Worm (Caenorhabditis elegans) whole organism, young adult: ENCODE measurements around the gene Y17D7B.10.

Source experiments
- D2030.7 ChIP-seq: fragments of 200-800 bp; sonication (Bioruptor generic); IDR thresholded peaks from 2 replicates; pipeline ENCODE4 v1.3.6; 2022; ENCODE audit warnings: missing genetic modification reagents, missing genetic modification characterization, missing compliant biosample characterization
- F10E7.11 ChIP-seq: sonication (generic microtip); optimal IDR thresholded peaks from 2 replicates; lab custom pipeline; 2017; ENCODE audit warnings: mild to moderate bottlenecking, missing genetic modification characterization, moderate library complexity, missing compliant biosample characterization
- Y56A3A.18 ChIP-seq: fragments of 200-800 bp; sonication (Bioruptor generic); IDR thresholded peaks from 2 replicates; pipeline ENCODE4 v1.3.6; 2022; ENCODE audit warnings: missing genetic modification reagents, missing genetic modification characterization, missing compliant biosample characterization
- akir-1 ChIP-seq: fragments of 200-800 bp; sonication (Bioruptor generic); optimal IDR thresholded peaks from 2 replicates; lab custom pipeline; 2018; ENCODE audit warnings: mild to moderate bottlenecking, missing genetic modification characterization, moderate library complexity, missing compliant biosample characterization
- ama-1 ChIP-seq, 3 experiments: fragments of 150-350 bp in 1 of 3; sonication (generic microtip) in 2 of 3; optimal IDR thresholded peaks; 2 replicates each; lab custom pipeline; 2014 to 2018; ENCODE audit warnings: missing biosample characterization in 2 of 3, missing genetic modification characterization in 2 of 3, missing genetic modification reagents in 2 of 3
- ceh-40 ChIP-seq: fragments of 200-800 bp; sonication (Bioruptor generic); IDR thresholded peaks from 2 replicates; pipeline ENCODE4 v1.3.6; 2022; ENCODE audit warnings: missing genetic modification characterization, missing compliant biosample characterization
- dpl-1 ChIP-seq: fragments of 150-350 bp; optimal IDR thresholded peaks from 2 replicates; lab custom pipeline; 2014; ENCODE audit warnings: missing biosample characterization, missing genetic modification reagents, missing genetic modification characterization
- gei-17 ChIP-seq: fragments of 200-800 bp; sonication (Bioruptor generic); optimal IDR thresholded peaks from 2 replicates; lab custom pipeline; 2018; ENCODE audit warnings: mild to moderate bottlenecking, missing genetic modification characterization, missing compliant biosample characterization
- nhr-179 ChIP-seq: sonication (generic microtip); optimal IDR thresholded peaks from 2 replicates; lab custom pipeline; 2016; ENCODE audit warnings: mild to moderate bottlenecking, missing genetic modification characterization, missing compliant biosample characterization
- nhr-90 ChIP-seq: sonication (generic microtip); optimal IDR thresholded peaks from 2 replicates; lab custom pipeline; 2016; ENCODE audit warnings: missing genotype, mild to moderate bottlenecking, missing genetic modification characterization, missing compliant biosample characterization
- unc-62 ChIP-seq: fragments of 150-350 bp; optimal IDR thresholded peaks from 2 replicates; lab custom pipeline; 2014; ENCODE audit warnings: missing biosample characterization, missing genetic modification reagents, missing genetic modification characterization

DNA sequence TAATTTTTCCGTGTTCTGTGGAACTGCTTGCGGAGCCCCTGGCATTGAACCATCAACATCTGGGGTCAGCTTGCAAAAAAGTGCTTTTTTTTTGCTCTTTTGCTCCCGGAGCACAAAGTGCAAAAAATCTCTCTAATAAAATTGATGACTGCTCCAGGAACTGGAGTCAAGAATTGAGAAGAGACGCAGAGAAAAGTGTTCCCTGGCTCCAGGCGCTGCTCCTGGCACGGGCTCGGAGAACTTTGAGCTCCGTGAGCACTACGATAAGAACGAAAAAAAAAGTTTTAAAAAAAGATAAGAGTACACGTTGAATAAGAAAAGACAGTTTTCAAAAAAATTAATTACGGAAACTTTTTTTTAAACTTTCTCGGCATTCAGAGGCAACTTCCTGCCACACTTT lies 769 bp upstream of the Y17D7B.10 start:
- TF ChIP-seq D2030.7 (GFP tag; lab: Robert Waterston, UW) = no peak
- no peak for TF ChIP-seq nhr-90 (tag; lab: Kevin White, UChicago)
- TF ChIP-seq ama-1 (optimal IDR thresholded peaks at IDR 0.05; lab: Kevin White, UChicago) = no peak
- no peak for TF ChIP-seq ama-1 (GFP tag; optimal IDR thresholded peaks at IDR 0.05; lab: Kevin White, UChicago)
- TF ChIP-seq gei-17 (GFP tag; lab: Kevin White, UChicago) = no peak
- TF ChIP-seq ceh-40 = no peak
- TF ChIP-seq Y56A3A.18 (GFP tag; lab: Robert Waterston, UW) = no peak
- TF ChIP-seq akir-1 = no peak
- TF ChIP-seq F10E7.11 = no peak
- TF ChIP-seq nhr-179 (tag; lab: Kevin White, UChicago) = no peak
- TF ChIP-seq unc-62 (GFP tag; lab: Kevin White, UChicago) = no peak
- no peak for TF ChIP-seq dpl-1 (GFP tag; lab: Kevin White, UChicago)
